Worm (Caenorhabditis elegans): ENCODE results near the gene fbxb-40.

DNA sequence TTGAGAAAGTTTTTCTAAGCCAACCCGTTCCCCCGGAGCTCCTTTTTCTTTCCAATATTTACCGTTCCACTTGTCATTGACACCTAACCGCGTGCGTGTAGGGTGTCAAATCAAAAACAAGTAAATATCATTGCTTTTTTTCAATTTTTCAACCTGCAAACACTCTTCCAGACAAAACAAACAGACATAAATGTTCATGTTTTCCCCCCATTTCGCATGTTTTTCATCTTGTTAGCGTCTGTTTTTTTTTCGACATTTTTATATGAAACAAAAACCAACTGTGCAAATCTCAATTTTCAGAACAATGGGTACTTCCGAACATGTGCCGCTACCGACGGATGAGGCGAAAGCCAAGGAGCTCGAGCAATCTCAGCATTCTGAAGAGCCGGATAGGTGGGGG is 42.0 kb upstream of the fbxb-40 start, which contains the start of gene snf-3:
- no peak for TF ChIP-seq ets-4 (tag; optimal IDR thresholded peaks at IDR 0.05)
- TF ChIP-seq ama-1 (optimal IDR thresholded peaks at IDR 0.05): no peak
- TF ChIP-seq ceh-24 (tag; optimal IDR thresholded peaks at IDR 0.05): no peak
- TF ChIP-seq eyg-1 (tag; optimal IDR thresholded peaks at IDR 0.05): no peak
- no peak for TF ChIP-seq dmd-4 (tag; optimal IDR thresholded peaks at IDR 0.05; ENCODE audit: borderline replicate concordance)
- TF ChIP-seq F13H6.1 (tag; optimal IDR thresholded peaks at IDR 0.05): no peak
- no peak for TF ChIP-seq tbx-2 (tag; optimal IDR thresholded peaks at IDR 0.05)
- no peak for TF ChIP-seq lin-11 (tag; optimal IDR thresholded peaks at IDR 0.05)
- TF ChIP-seq fkh-10 (GFP tag; optimal IDR thresholded peaks at IDR 0.05): no peak
- TF ChIP-seq sox-4 (tag; optimal IDR thresholded peaks at IDR 0.05): no peak
- no peak for TF ChIP-seq pros-1 (tag; optimal IDR thresholded peaks at IDR 0.05)
- TF ChIP-seq hlh-6 (tag; optimal IDR thresholded peaks at IDR 0.05): no peak
- no peak for TF ChIP-seq pha-4 (tag; optimal IDR thresholded peaks at IDR 0.05)

Measured in whole organism, late embryonic.